Worm (Caenorhabditis elegans): ENCODE data around the gene H12C20.7.

Gene H12C20.7

ce11 chrV:11534495-11535189 lies 38.1 kb downstream of the H12C20.7 start (continued):
- TF ChIP-seq nhr-90 (tag; optimal IDR thresholded peaks at IDR 0.05; ENCODE audit: poor library complexity) (peak; percentile 51), zag-1 (tag; optimal IDR thresholded peaks at IDR 0.05) (no peak), sox-4 (tag; optimal IDR thresholded peaks at IDR 0.05) (no peak), zip-4 (GFP tag; optimal IDR thresholded peaks at IDR 0.05) (no peak), fos-1 (tag; optimal IDR thresholded peaks at IDR 0.05) (no peak), nhr-84 (tag; optimal IDR thresholded peaks at IDR 0.05) (no peak), xbp-1 (tag; optimal IDR thresholded peaks at IDR 0.05) (no peak), hlh-17 (GFP tag; optimal IDR thresholded peaks at IDR 0.05; ENCODE audit: borderline replicate concordance) (no peak), fkh-8 (tag; optimal IDR thresholded peaks at IDR 0.05) (no peak), rnt-1 (tag; optimal IDR thresholded peaks at IDR 0.05) (peak; percentile 48), Y116A8C.19 (tag; optimal IDR thresholded peaks at IDR 0.05; ENCODE audit: borderline replicate concordance) (no peak), nhr-12 (tag; optimal IDR thresholded peaks at IDR 0.05) (no peak), fkh-10 (GFP tag; optimal IDR thresholded peaks at IDR 0.05) (no peak), isw-1 (GFP tag; IDR thresholded peaks at IDR 0.05) (no peak), snu-23 (GFP tag; optimal IDR thresholded peaks at IDR 0.05) (peak; percentile 37), mab-9 (GFP tag; IDR thresholded peaks at IDR 0.05) (no peak), elt-3 (tag; optimal IDR thresholded peaks at IDR 0.05) (peak in 5 of 6 experiments; percentile 64 to 90 (median 68)), nhr-77 (tag; optimal IDR thresholded peaks at IDR 0.05) (no peak), hpl-2 (GFP tag; optimal IDR thresholded peaks at IDR 0.05) (peak; percentile 21), hlh-4 (tag; optimal IDR thresholded peaks at IDR 0.05) (no peak), lin-39 (tag; optimal IDR thresholded peaks at IDR 0.05) (no peak), ceh-88 (GFP tag; IDR thresholded peaks at IDR 0.05) (no peak), lin-35 (GFP tag; optimal IDR thresholded peaks at IDR 0.05) (peak in 1 of 2 experiments; percentile 71), nhr-85 (tag) (peak; percentile 81), tlp-1 (tag; optimal IDR thresholded peaks at IDR 0.05) (no peak), ceh-8 (GFP tag; optimal IDR thresholded peaks at IDR 0.05) (no peak), lin-15B (tag; optimal IDR thresholded peaks at IDR 0.05) (no peak), pag-3 (tag; optimal IDR thresholded peaks at IDR 0.05; ENCODE audit: borderline replicate concordance, insufficient read depth) (no peak), F16B12.6 (tag; optimal IDR thresholded peaks at IDR 0.05) (no peak), ceh-63 (GFP tag; optimal IDR thresholded peaks at IDR 0.05) (no peak), aha-1 (tag; optimal IDR thresholded peaks at IDR 0.05) (no peak), egl-27 (tag; optimal IDR thresholded peaks at IDR 0.05) (no peak)

- TF ChIP-seq alr-1 (tag; optimal IDR thresholded peaks at IDR 0.05; ENCODE audit: borderline replicate concordance) (no peak), ceh-63 (GFP tag; optimal IDR thresholded peaks at IDR 0.05) (peak; percentile 17), nhr-20 (tag; optimal IDR thresholded peaks at IDR 0.05) (no peak), nhr-237 (tag; optimal IDR thresholded peaks at IDR 0.05) (no peak), grh-1 (GFP tag; IDR thresholded peaks at IDR 0.05) (no peak), fkh-4 (tag; optimal IDR thresholded peaks at IDR 0.05; ENCODE audit: borderline replicate concordance) (no peak)
These were observed 39.3 kb downstream of the H12C20.7 start for ce11 chrV:11533365-11533949.

DNA sequence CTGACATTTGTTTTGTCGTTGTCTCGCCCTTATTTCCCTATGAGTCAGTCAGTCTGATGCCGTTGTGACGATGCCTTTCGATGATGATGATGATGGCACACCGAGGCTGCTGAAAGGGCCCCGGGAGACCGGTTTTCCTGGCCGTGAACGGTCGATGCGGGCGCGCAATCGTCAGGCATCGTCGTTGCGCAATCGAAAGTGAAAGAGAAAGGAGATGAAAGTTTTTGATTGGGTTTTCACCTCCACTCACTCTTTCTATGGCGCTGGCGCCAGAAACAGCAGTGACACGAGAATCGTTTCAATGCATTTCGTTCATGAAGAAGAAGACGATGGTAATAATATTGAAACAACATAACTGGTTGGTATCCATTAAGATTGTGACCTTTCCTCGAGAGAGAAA lies 39.8 kb downstream of the H12C20.7 start:
- TF ChIP-seq elt-2 (tag; optimal IDR thresholded peaks at IDR 0.05) (no peak), ceh-82 (tag; optimal IDR thresholded peaks at IDR 0.05) (no peak), lin-15B (tag; optimal IDR thresholded peaks at IDR 0.05) (no peak), nhr-12 (tag; optimal IDR thresholded peaks at IDR 0.05) (no peak), tlp-1 (tag; optimal IDR thresholded peaks at IDR 0.05) (no peak), Y116A8C.19 (tag; optimal IDR thresholded peaks at IDR 0.05; ENCODE audit: borderline replicate concordance) (no peak), nhr-76 (tag; optimal IDR thresholded peaks at IDR 0.05) (no peak), F16B12.6 (tag; optimal IDR thresholded peaks at IDR 0.05) (no peak), nhr-90 (tag; optimal IDR thresholded peaks at IDR 0.05; ENCODE audit: poor library complexity) (peak; percentile 60), swsn-7 (tag; optimal IDR thresholded peaks at IDR 0.05) (peak; percentile 9), C34B4.2 (tag; optimal IDR thresholded peaks at IDR 0.05) (no peak), ets-5 (GFP tag; IDR thresholded peaks at IDR 0.05) (no peak), C16A3.4 (tag; optimal IDR thresholded peaks at IDR 0.05) (no peak), grh-1 (GFP tag; IDR thresholded peaks at IDR 0.05) (peak; percentile 96), tbx-2 (tag; optimal IDR thresholded peaks at IDR 0.05) (no peak), hlh-17 (GFP tag; optimal IDR thresholded peaks at IDR 0.05; ENCODE audit: borderline replicate concordance) (no peak), snu-23 (GFP tag; optimal IDR thresholded peaks at IDR 0.05) (peak; percentile 51), unc-130 (tag; optimal IDR thresholded peaks at IDR 0.05) (no peak), nhr-11 (tag; optimal IDR thresholded peaks at IDR 0.05) (no peak), unc-30 (tag; optimal IDR thresholded peaks at IDR 0.05) (no peak)

All from whole organism, L1 larva.